Worm (Caenorhabditis elegans): ENCODE measurements around the gene F46B6.2.

Gene F46B6.2

DNA sequence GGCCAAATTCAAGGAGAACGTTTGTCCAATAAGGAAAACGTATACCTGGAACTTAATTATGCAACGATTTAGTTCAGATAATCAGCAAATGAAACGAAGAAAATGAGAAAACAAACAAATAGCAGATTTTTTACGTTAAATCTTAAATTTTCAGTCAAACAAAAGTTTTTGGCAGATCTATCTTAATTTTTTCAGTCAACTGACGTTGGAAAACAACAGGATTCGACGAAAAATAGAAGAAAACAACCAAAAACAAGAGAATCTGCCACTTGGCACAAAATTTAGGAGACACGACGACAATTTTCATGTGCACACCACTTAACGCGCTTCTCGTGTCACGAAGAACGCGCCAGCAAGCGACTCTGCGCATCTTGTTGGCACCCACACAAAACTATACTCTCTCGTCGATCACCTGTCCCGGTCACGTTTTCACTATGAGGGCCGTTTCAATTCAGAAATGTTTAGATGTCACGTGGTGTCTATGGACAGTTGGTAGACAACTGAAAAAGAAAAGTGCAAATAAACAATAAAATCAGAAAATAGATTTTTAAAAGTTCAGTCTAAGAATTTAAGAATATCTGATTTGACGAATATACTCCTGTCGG, 17.7 kb downstream of the F46B6.2 start, which contains the start of gene ztf-7 (continued):
- TF ChIP-seq F49E8.2 (tag; optimal IDR thresholded peaks at IDR 0.05; ENCODE audit: insufficient read depth) (peak; percentile 3), nfya-2 (GFP tag; IDR thresholded peaks at IDR 0.05) (no peak), T26A5.8 (tag; optimal IDR thresholded peaks at IDR 0.05) (no peak), nhr-179 (tag; optimal IDR thresholded peaks at IDR 0.05) (no peak), ztf-26 (tag; optimal IDR thresholded peaks at IDR 0.05) (peak; percentile 97), Y79H2A.3 (GFP tag; conservative IDR thresholded peaks at IDR 0.05) (no peak), repo-1 (tag; optimal IDR thresholded peaks at IDR 0.05) (peak; percentile 96), dpl-1 (GFP tag; optimal IDR thresholded peaks at IDR 0.05) (peak; percentile 49), hmg-20 (GFP tag; IDR thresholded peaks at IDR 0.05) (peak; percentile 63), hlh-26 (GFP tag; conservative IDR thresholded peaks at IDR 0.05) (no peak), tlf-1 (GFP tag; optimal IDR thresholded peaks at IDR 0.05) (peak; percentile 97), nfyb-1 (GFP tag; IDR thresholded peaks at IDR 0.05) (peak; percentile 96), ceh-27 (GFP tag; optimal IDR thresholded peaks at IDR 0.05) (peak; percentile 97), aptf-2 (GFP tag; conservative IDR thresholded peaks at IDR 0.05) (0 out of 2 replicates have a peak, but pooled peaks have one; percentile 20), die-1 (tag; optimal IDR thresholded peaks at IDR 0.05) (no peak), attf-6 (GFP tag; IDR thresholded peaks at IDR 0.05) (0 out of 2 replicates have a peak, but pooled peaks have one; percentile 11), snpc-3.4 (tag; optimal IDR thresholded peaks at IDR 0.05) (no peak), B0336.3 (GFP tag; IDR thresholded peaks at IDR 0.05) (peak; percentile 98), nfya-1 (tag; optimal IDR thresholded peaks at IDR 0.05; ENCODE audit: borderline replicate concordance, insufficient read depth) (no peak), bed-2 (GFP tag; IDR thresholded peaks at IDR 0.05) (no peak), nhr-120 (GFP tag; IDR thresholded peaks at IDR 0.05) (no peak), ztf-28 (GFP tag; IDR thresholded peaks at IDR 0.05) (no peak), Y95B8A.8 (GFP tag; IDR thresholded peaks at IDR 0.05) (peak; percentile 90), lag-1 (GFP tag; IDR thresholded peaks at IDR 0.05) (0 out of 2 replicates have a peak, but pooled peaks have one; percentile 56), him-1 (tag; optimal IDR thresholded peaks at IDR 0.05) (no peak), tbp1 (GFP tag; optimal IDR thresholded peaks at IDR 0.05) (peak; percentile 73), Y67H2A.10 (GFP tag; conservative IDR thresholded peaks at IDR 0.05) (peak; percentile 81), unc-130 (GFP tag; optimal IDR thresholded peaks at IDR 0.05) (no peak), akir-1 (GFP tag; optimal IDR thresholded peaks at IDR 0.05) (peak; percentile 15), athp-1 (tag; optimal IDR thresholded peaks at IDR 0.05) (peak; percentile 61), pha-4 (tag; optimal IDR thresholded peaks at IDR 0.05) (no peak), hsf-1 (GFP tag; IDR thresholded peaks at IDR 0.05) (peak; percentile 62; the same call in 1 of the 2 replicates), hmg-1.2 (GFP tag; IDR thresholded peaks at IDR 0.05) (peak; percentile 99), aptf-3 (GFP tag; IDR thresholded peaks at IDR 0.05) (no peak), D2030.7 (GFP tag; IDR thresholded peaks at IDR 0.05) (peak; percentile 26; the same call in 1 of the 2 replicates), atf-7 (tag; optimal IDR thresholded peaks at IDR 0.05) (peak; percentile 96), rpc-1 (optimal IDR thresholded peaks at IDR 0.05) (no peak), rpc-1 (tag; optimal IDR thresholded peaks at IDR 0.05) (no peak), lsl-1 (GFP tag; optimal IDR thresholded peaks at IDR 0.05) (peak; percentile 68), Y53G8AR.9 (GFP tag; conservative IDR thresholded peaks at IDR 0.05) (peak; percentile 95), dpff-1 (tag; optimal IDR thresholded peaks at IDR 0.05) (no peak), F33H1.4 (GFP tag; IDR thresholded peaks at IDR 0.05) (peak; percentile 62), lin-54 (GFP tag; optimal IDR thresholded peaks at IDR 0.05) (peak; percentile 91), F39B2.1 (GFP tag; IDR thresholded peaks at IDR 0.05) (no peak), tbx-9 (tag; optimal IDR thresholded peaks at IDR 0.05; ENCODE audit: borderline replicate concordance) (no peak), F55B11.4 (tag; optimal IDR thresholded peaks at IDR 0.05; ENCODE audit: borderline replicate concordance, insufficient read depth) (no peak), unc-62 (GFP tag; optimal IDR thresholded peaks at IDR 0.05) (no peak), lin-26 (GFP tag; IDR thresholded peaks at IDR 0.05) (no peak), sea-2 (GFP tag; IDR thresholded peaks at IDR 0.05) (peak; percentile 70; the same call in 1 of the 2 replicates)
